Worm (Caenorhabditis elegans): ENCODE results near the gene C49C3.11.

ce11 chrIV:17338920-17339510 is 4.6 kb upstream of the C49C3.11 start, which contains the start of gene C49C3.10:
- TF ChIP-seq nhr-28 (tag; optimal IDR thresholded peaks at IDR 0.05) (peak; percentile 73), ztf-11 (tag; optimal IDR thresholded peaks at IDR 0.05) (no peak), ceh-82 (tag; optimal IDR thresholded peaks at IDR 0.05) (no peak), pqm-1 (tag; optimal IDR thresholded peaks at IDR 0.05) (peak; percentile 72), aly-2 (tag; optimal IDR thresholded peaks at IDR 0.05) (no peak), aha-1 (tag) (no peak), lin-29 (GFP tag; IDR thresholded peaks at IDR 0.05) (no peak)
